Worm (Caenorhabditis elegans) whole organism, L2 larva: ENCODE results near the gene hpo-39.
"Not testable (repeated sequence)": the region's sequence is repeated elsewhere in the genome, so short reads cannot be mapped to it uniquely, and the experiment has no call there.

Experiments
- F13H6.1 ChIP-seq: sonication (generic microtip); optimal IDR thresholded peaks from 2 replicates; lab custom pipeline; 2016; ENCODE audit warnings: missing genetic modification characterization, missing compliant biosample characterization
- ama-1 ChIP-seq: fragments of 150-350 bp; optimal IDR thresholded peaks from 2 replicates; lab custom pipeline; 2018; ENCODE audit warnings: inconsistent platforms
- ceh-16 ChIP-seq: fragments of 150-350 bp; optimal IDR thresholded peaks from 2 replicates; lab custom pipeline; 2014; ENCODE audit warnings: missing biosample characterization, missing genetic modification characterization
- ceh-82 ChIP-seq: fragments of 150-350 bp; optimal IDR thresholded peaks from 2 replicates; lab custom pipeline; 2014; ENCODE audit warnings: missing biosample characterization, missing genetic modification characterization
- egl-27 ChIP-seq: sonication (generic microtip); optimal IDR thresholded peaks from 3 replicates; lab custom pipeline; 2017; ENCODE audit warnings: missing biosample characterization, missing genetic modification reagents, missing genetic modification characterization
- fos-1 ChIP-seq: fragments of 150-350 bp; optimal IDR thresholded peaks from 2 replicates; lab custom pipeline; 2014; ENCODE audit warnings: missing biosample characterization, missing genetic modification characterization
- nhr-11 ChIP-seq: fragments of 150-350 bp; optimal IDR thresholded peaks from 2 replicates; lab custom pipeline; 2014; ENCODE audit warnings: missing biosample characterization, missing genetic modification characterization
- nhr-25 ChIP-seq: fragments of 150-350 bp; sonication (generic microtip); optimal IDR thresholded peaks from 3 replicates; lab custom pipeline; 2014; ENCODE audit warnings: missing biosample characterization, missing genetic modification characterization
- nhr-77 ChIP-seq: fragments of 150-350 bp; optimal IDR thresholded peaks from 2 replicates; lab custom pipeline; 2014; ENCODE audit warnings: missing biosample characterization, missing genetic modification characterization
- unc-39 ChIP-seq: fragments of 150-350 bp; optimal IDR thresholded peaks from 2 replicates; lab custom pipeline; 2014; ENCODE audit warnings: missing biosample characterization, missing genetic modification characterization
- unc-62 ChIP-seq: fragments of 150-350 bp; optimal IDR thresholded peaks from 2 replicates; lab custom pipeline; 2014; ENCODE audit warnings: missing biosample characterization, missing genetic modification reagents, missing genetic modification characterization

DNA sequence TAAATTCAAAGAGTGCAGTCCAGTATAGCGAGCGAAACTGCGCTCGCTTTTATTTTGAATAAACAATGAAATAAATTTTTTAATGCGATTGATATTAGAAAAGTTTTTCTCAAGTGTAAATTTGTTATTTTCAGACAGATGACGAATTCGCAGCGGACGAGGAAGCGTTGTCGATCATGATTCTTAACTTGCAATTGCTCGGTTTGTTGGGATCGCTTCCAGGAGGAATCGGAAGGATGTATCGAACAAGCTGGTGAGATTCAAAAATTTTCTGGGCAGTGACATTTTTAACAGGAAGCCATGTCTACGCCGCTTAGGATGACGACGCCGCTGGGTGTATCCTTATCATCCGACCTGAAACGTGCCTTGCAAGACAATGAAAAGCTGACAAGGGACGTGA lies 20.2 kb downstream of the hpo-39 start, which contains the start of gene Y61A9LA.12:
- TF ChIP-seq fos-1; ama-1 (lab: Kevin White, UChicago); egl-27 (tag; lab: Kevin White, UChicago); F13H6.1 (tag; lab: Kevin White, UChicago); ceh-16 (tag; lab: Kevin White, UChicago); nhr-25; unc-39 (tag; lab: Kevin White, UChicago); nhr-11 (tag; lab: Kevin White, UChicago); unc-62; nhr-77; ceh-82 (tag; lab: Kevin White, UChicago): not testable (repeated sequence)
